Worm (Caenorhabditis elegans): ENCODE measurements around the gene F32B6.4.
A peak's percentile ranks its signal among the peaks of the same experiment; 100 is the strongest.

Gene F32B6.4

DNA sequence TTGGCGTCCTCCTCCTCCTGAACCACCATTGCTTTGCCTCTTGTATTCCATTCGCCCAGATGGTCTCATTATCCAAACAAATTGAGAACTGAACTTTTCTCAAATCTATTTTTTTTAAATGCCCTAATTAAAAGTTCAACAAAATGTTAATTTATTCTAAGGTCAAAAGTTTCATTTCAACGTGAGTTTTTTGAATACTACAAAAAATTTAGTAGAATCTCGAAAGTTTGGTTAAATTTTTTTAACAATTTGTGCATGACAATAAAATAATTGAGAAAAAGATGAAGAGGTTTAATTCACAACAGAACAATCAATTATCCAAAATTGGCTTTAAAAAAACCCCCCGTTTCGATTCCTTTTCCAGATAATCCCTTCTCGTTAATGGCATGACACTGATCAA is at the start of gene F32B6.4:
Gene F32B6.4 (minus strand): TSS at position 101 of the 400 bp plus-strand sequence.
- TF ChIP-seq pha-4 (tag; optimal IDR thresholded peaks at IDR 0.05) (no peak), odd-2 (tag; optimal IDR thresholded peaks at IDR 0.05) (no peak), zip-5 (tag; optimal IDR thresholded peaks at IDR 0.05) (no peak), unc-3 (GFP tag; conservative IDR thresholded peaks at IDR 0.05) (no peak), unc-3 (tag; optimal IDR thresholded peaks at IDR 0.05) (no peak), ceh-34 (tag; optimal IDR thresholded peaks at IDR 0.05) (no peak), ceh-18 (tag; optimal IDR thresholded peaks at IDR 0.05) (no peak), ceh-24 (tag; optimal IDR thresholded peaks at IDR 0.05) (no peak), ceh-31 (tag; optimal IDR thresholded peaks at IDR 0.05) (no peak), tbx-2 (tag; optimal IDR thresholded peaks at IDR 0.05) (no peak), fkh-6 (tag; optimal IDR thresholded peaks at IDR 0.05) (no peak), hlh-6 (tag; optimal IDR thresholded peaks at IDR 0.05) (no peak), pros-1 (tag; optimal IDR thresholded peaks at IDR 0.05) (no peak), ceh-14 (tag; optimal IDR thresholded peaks at IDR 0.05) (no peak), eyg-1 (tag; optimal IDR thresholded peaks at IDR 0.05) (no peak), rnt-1 (tag; optimal IDR thresholded peaks at IDR 0.05) (no peak), ets-4 (tag; optimal IDR thresholded peaks at IDR 0.05) (no peak)

DNA sequence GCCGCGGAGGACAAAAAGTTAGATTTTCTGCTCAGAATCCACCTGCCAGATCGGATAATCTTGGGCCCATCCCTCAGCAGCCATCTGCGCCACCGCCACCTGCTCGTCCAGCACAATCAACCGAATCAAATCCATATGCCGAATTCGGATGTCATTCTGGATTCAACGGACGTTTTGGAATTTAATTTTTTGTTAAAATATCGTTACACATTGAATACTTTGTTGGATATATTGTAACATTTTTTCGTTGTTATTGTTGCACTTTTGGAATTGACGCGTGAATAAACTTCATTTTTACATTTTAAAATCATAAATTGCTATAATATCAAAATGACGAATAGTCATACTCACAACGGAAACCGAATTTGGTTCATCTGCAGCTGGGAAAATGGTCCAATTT is 41.7 kb upstream of the F32B6.4 start, which contains the start of gene spe-29:
Gene spe-29 (plus strand): TSS at position 301 of the 400 bp plus-strand sequence.
- TF ChIP-seq ceh-31 (tag; optimal IDR thresholded peaks at IDR 0.05) (no peak), pag-3 (tag; optimal IDR thresholded peaks at IDR 0.05; ENCODE audit: borderline replicate concordance) (no peak), hlh-13 (GFP tag; optimal IDR thresholded peaks at IDR 0.05) (no peak), pha-2 (tag; optimal IDR thresholded peaks at IDR 0.05) (no peak), ceh-2 (tag; optimal IDR thresholded peaks at IDR 0.05) (no peak), ceh-30 (tag; optimal IDR thresholded peaks at IDR 0.05) (no peak), ceh-45 (GFP tag; IDR thresholded peaks at IDR 0.05) (no peak), T23F11.4 (GFP tag; optimal IDR thresholded peaks at IDR 0.05) (no peak), odd-2 (tag; optimal IDR thresholded peaks at IDR 0.05) (no peak), rnt-1 (tag; optimal IDR thresholded peaks at IDR 0.05) (no peak), pha-4 (tag; optimal IDR thresholded peaks at IDR 0.05) (no peak), eyg-1 (tag; optimal IDR thresholded peaks at IDR 0.05) (no peak), K09A11.1 (tag; optimal IDR thresholded peaks at IDR 0.05; ENCODE audit: insufficient read depth) (no peak), fax-1 (tag; optimal IDR thresholded peaks at IDR 0.05) (no peak), ama-1 (optimal IDR thresholded peaks at IDR 0.05) (no peak), dmd-4 (tag; optimal IDR thresholded peaks at IDR 0.05; ENCODE audit: borderline replicate concordance) (no peak), C08G9.2 (tag; optimal IDR thresholded peaks at IDR 0.05) (no peak), ceh-18 (tag; optimal IDR thresholded peaks at IDR 0.05) (no peak)

DNA sequence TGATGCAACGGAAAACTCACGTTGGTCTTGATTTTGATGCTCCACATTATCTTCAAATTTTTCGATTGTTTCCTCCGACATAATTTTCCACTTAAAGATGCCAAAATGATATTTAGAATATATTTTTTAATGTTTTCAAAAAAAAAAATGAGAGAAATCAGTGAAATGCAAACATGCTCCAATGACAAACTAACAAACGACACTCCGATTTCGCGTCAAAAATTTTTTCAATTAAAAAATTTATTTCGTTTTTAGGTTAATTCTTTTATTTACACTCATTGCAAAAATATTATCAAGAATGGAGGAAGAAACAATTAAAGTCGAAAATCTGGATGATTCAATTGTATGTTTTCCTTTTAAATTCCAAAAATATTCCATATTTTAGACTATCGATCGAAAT is 40.2 kb upstream of the F32B6.4 start, which contains the start of the genes trmt-10A and F25H8.2:
Gene trmt-10A (minus strand): TSS at position 159 of the 400 bp plus-strand sequence.
Gene F25H8.2 (plus strand): TSS at position 181 of the 400 bp plus-strand sequence.
- TF ChIP-seq T23F11.4 (GFP tag; optimal IDR thresholded peaks at IDR 0.05) = no peak
- peak; percentile 74 for TF ChIP-seq unc-42 (tag; optimal IDR thresholded peaks at IDR 0.05)
- no peak for TF ChIP-seq hlh-30 (tag; optimal IDR thresholded peaks at IDR 0.05; ENCODE audit: insufficient read depth)
- no peak for TF ChIP-seq tbx-7 (tag; optimal IDR thresholded peaks at IDR 0.05)
- no peak for TF ChIP-seq sox-4 (tag; optimal IDR thresholded peaks at IDR 0.05)
- no peak for TF ChIP-seq madf-2 (tag; optimal IDR thresholded peaks at IDR 0.05)
- TF ChIP-seq sox-2 (GFP tag; IDR thresholded peaks at IDR 0.05) = no peak
- no peak for TF ChIP-seq ceh-6 (GFP tag; optimal IDR thresholded peaks at IDR 0.05)
- peak; percentile 21 for TF ChIP-seq ceh-14 (tag; optimal IDR thresholded peaks at IDR 0.05)
- no peak for TF ChIP-seq npax-4 (tag; optimal IDR thresholded peaks at IDR 0.05)
